Fruit fly (Drosophila melanogaster) S2 (cell line): ENCODE measurements around the gene Pldn.

ENCODE experiments used
- CG8478 ChIP-seq: fragments of >200 bp; optimal IDR thresholded peaks from 2 replicates; lab custom pipeline; 2018
- CTCF ChIP-seq, 2 experiments: fragments of >200 bp; optimal IDR thresholded peaks; 2 replicates each; lab custom pipeline; 2018

dm6 chr3L:11695827-11696226, 4.6 kb upstream of the Pldn start:
- TF ChIP-seq CG8478 (no peak), CTCF (optimal IDR thresholded peaks at IDR 0.05; lab: Kevin White, UChicago) (no peak)
